Fruit fly (Drosophila melanogaster) whole organism, pupa: ENCODE data around the gene CG17650.

ENCODE experiments used
- CG14655 ChIP-seq: fragments of 200-800 bp; sonication (Bioruptor generic); optimal IDR thresholded peaks from 3 replicates; lab custom pipeline; 2017; ENCODE audit warnings: mild to moderate bottlenecking, missing biosample characterization, missing genetic modification reagents, missing genetic modification characterization
- CG34367 ChIP-seq: fragments of 200-800 bp; sonication (Bioruptor generic); optimal IDR thresholded peaks from 2 replicates; lab custom pipeline; 2018; ENCODE audit warnings: missing biosample characterization, mild to moderate bottlenecking, missing genetic modification characterization
- CG4496 ChIP-seq: fragments of 200-800 bp; sonication (Bioruptor generic); IDR thresholded peaks from 3 replicates; pipeline ENCODE4 v1.3.6; 2022; ENCODE audit warnings: missing biosample characterization, missing genetic modification characterization
- CG8301 ChIP-seq: fragments of 200-800 bp; sonication (Bioruptor generic); optimal IDR thresholded peaks from 2 replicates; lab custom pipeline; 2018; ENCODE audit warnings: missing biosample characterization, mild to moderate bottlenecking, missing genetic modification characterization
- EcR ChIP-seq: fragments of 200-800 bp; sonication (Bioruptor generic); optimal IDR thresholded peaks from 3 replicates; lab custom pipeline; 2019; ENCODE audit warnings: missing biosample characterization, missing genetic modification characterization, mild to moderate bottlenecking, moderate library complexity, missing genetic modification reagents
- Ets98B ChIP-seq: fragments of 200-800 bp; sonication (Bioruptor generic); IDR thresholded peaks from 2 replicates; pipeline ENCODE4 v1.3.6; 2022; ENCODE audit warnings: missing biosample characterization, missing genetic modification characterization
- Pif1A ChIP-seq: fragments of 200-800 bp; sonication (Bioruptor generic); optimal IDR thresholded peaks from 3 replicates; lab custom pipeline; 2016; ENCODE audit warnings: missing biosample characterization, missing genetic modification characterization
- gl ChIP-seq: fragments of 200-800 bp; sonication (Bioruptor generic); optimal IDR thresholded peaks from 2 replicates; lab custom pipeline; 2018; ENCODE audit warnings: missing biosample characterization, mild to moderate bottlenecking, missing genetic modification characterization
- rn ChIP-seq: fragments of 200-800 bp; sonication (Bioruptor generic); IDR thresholded peaks from 2 replicates; pipeline ENCODE4 v1.3.6; 2022; ENCODE audit warnings: missing biosample characterization, missing genetic modification characterization

DNA sequence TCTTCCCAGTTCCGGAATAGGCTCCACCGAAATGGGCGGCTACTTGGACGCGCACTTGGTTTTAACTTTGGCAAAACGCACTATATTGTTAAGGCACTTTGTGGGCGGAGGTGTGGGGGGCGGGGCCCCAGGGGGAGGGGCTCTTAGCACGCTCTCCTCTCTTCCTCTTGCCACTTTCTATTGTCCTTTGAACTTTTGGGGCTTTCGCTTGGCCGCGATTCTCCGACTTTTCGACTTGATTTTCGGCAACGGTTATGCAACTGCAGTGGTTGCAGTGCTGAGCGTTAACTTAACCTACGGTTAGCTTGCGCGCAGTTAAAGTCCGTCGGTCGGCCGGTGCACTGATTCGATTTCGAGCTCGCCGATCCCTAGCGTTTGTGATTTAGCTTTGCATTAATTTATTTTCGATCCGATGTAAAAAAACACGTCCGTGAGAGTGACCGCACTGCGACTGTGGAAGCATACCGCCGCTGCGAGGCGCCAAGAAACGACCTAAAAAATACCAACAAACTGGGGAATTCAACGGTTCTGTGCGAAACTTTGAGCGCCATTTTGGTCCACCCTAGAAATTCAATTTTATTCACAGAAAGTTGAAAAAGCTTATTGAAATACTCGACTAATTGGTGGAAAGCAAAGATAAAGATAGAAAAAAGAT is 34.8 kb downstream of the CG17650 start, which contains the start of gene Rim2:
- TF ChIP-seq CG8301 (tag; lab: Kevin White, UChicago): no peak
- no peak for TF ChIP-seq CG4496 (GFP tag; lab: Robert Waterston, UW)
- TF ChIP-seq CG34367 (tag; lab: Kevin White, UChicago): no peak
- no peak for TF ChIP-seq Pif1A
- peak; percentile 23; the same call in 1 of the 2 replicates for TF ChIP-seq Ets98B (GFP tag; lab: Robert Waterston, UW)
- TF ChIP-seq gl (tag; lab: Kevin White, UChicago): no peak
- no peak for TF ChIP-seq CG14655
- TF ChIP-seq EcR (GFP tag; lab: Kevin White, UChicago): no peak
- no peak for TF ChIP-seq rn
